Fruit fly (Drosophila melanogaster): ENCODE results near the gene CG32095.

CG32095 gene

DNA sequence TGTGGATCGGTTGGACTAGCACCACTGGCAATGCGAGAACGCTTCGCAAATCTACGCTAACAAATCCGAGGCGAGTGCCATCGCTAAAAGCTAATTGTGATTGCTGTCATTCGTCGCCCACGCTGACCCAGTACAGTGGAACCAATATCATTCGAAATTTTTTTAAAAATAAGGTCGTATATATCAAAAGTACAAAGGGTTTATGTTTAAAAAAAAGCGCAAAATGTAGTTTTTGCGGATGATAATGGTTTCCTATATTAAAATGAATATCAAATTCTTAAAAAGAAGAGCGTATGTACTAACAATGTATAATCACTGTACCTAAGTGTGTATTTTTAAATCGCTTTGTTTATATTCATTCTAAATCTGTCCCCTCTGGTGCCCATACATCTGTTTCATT lies 40.2 kb downstream of the CG32095 start:
- TF ChIP-seq CG8478 (optimal IDR thresholded peaks at IDR 0.05), result no peak

DNA sequence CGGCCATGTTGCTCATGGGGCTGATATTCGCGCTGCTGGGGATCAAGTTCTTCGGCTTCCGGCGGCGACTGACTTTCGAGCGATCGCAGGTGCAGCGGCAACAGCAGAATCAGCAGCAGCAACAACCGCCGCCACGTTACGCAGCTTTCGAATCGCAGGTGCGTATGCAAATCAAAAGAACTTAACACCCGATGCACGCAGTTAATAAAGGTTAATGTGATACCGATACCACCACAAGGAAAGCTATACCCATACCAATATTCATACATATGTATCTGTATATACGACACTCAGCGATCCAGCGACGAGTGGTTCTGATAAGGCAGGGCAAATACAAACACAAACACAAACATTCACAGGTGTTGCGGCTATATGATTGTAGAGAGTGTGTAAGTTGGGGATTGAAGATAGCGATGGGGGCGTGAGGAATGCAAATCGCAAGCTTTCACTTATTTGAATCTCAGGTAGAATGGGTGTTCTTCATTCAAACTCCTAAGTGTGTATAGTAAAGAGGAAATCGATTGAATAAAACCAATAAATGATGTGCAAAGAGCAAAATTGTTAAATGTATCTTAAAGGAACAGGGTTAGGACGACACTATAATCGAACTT lies 48.1 kb downstream of the CG32095 start:
- no peak for TF ChIP-seq CG8478 (optimal IDR thresholded peaks at IDR 0.05)
- no peak for TF ChIP-seq CTCF (optimal IDR thresholded peaks at IDR 0.05)

DNA sequence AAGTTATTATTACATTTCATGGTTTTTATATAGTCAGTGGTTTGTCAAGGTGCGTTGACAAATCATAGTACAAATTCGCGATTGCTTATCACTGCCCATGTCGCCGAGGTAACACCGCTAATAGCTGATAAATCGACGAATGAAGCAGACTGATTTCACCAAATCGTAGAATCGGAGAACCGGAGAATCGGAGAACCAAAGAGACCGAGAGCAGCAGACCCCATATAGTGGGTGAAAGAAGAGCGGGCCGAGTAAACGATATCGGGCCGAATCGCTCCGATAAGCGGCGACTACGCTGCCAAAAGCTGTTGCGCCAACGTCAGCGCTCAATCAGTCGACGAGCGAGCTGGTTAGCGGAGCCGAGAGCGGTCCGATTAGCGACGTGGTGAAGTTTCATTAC lies 48.8 kb downstream of the CG32095 start, which contains the start of gene CG14131:
TSS of gene CG14131 (plus strand) at position 343 of the 400 bp plus-strand sequence.
- TF ChIP-seq CG8478 (optimal IDR thresholded peaks at IDR 0.05) (no peak), CTCF (optimal IDR thresholded peaks at IDR 0.05) (no peak)

DNA sequence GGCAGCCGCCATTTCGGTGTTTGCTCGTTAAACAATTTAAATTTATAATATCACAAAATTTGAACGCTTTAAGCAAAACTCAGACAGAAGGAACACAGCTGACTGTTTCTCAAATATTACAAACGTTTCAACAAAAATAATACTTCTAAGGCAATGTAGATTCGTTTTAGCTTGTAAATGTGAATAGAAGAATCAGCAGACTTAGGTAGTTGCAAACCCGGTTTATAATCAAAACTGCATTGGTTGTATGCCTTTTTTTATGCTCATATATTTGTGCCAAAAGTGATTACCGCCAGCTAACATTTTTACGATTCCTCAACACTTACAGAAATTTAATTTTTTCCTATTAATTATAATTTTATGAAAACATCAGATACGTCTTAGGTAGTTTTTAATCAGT lies 51.1 kb downstream of the CG32095 start, which contains the start of gene Tim13:
TSS of gene Tim13 (minus strand) at position 101 of the 400 bp plus-strand sequence.
- TF ChIP-seq CG8478 (optimal IDR thresholded peaks at IDR 0.05), result no peak
- no peak for TF ChIP-seq CTCF (optimal IDR thresholded peaks at IDR 0.05)

Data from S2 (cell line).